Fruit fly (Drosophila melanogaster): ENCODE data around the gene Nup93-2.

DNA sequence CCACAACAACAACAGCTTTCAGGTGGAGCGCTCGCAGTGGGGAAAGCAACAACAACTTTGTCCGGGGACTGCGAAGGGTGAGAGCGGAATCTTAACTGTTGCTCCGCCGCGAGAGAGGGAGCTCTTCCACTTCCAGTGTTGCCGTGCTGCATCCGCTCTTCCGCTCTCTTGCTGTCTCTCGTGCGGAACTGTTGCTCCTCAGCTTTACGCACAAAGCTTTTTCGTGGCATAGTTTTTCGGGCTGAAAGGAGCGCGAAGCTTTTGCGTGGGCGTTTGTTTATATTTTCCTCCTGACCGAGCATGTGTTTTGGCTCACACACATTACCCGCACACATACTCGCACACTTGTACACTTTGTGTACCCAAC is 22.2 kb downstream of the Nup93-2 start:
- no peak for TF ChIP-seq CG8159 (tag; optimal IDR thresholded peaks at IDR 0.05)
- TF ChIP-seq Snoo (tag; optimal IDR thresholded peaks at IDR 0.05) = no peak
- TF ChIP-seq CG32121 (GFP tag; IDR thresholded peaks at IDR 0.05) = no peak

Data from whole organism, pupa.